Fruit fly (Drosophila melanogaster): ENCODE results near the gene CG34134.

DNA sequence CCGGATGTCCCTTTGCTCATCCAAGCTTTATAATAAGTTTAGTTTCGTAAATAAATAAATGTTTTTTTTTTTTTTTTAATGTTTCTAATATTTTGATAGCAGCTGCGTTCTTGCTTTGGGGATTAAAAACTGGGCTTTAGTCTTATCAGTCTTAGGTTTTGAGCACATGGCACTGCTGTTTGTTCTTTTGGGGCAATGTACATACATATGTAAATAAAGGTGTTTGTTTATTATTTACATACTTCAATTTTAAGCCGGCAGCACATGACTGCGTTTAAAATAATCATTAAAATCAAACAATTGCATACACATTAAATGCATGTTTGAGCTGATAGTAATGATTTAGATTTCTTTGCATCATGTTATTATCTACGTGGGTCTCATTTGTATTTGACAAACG is 26.4 kb downstream of the CG34134 start:
- TF ChIP-seq Sin3A (optimal IDR thresholded peaks at IDR 0.05): no peak
- TF ChIP-seq ttk (optimal IDR thresholded peaks at IDR 0.05): no peak
- TF ChIP-seq psq (optimal IDR thresholded peaks at IDR 0.05): no peak
- no peak for TF ChIP-seq insv (optimal IDR thresholded peaks at IDR 0.05)
- no peak for TF ChIP-seq h (optimal IDR thresholded peaks at IDR 0.05)
